Worm (Caenorhabditis elegans) whole organism, L4 larva: ENCODE data around the gene ugt-15.

ENCODE experiments used
- F26F4.8 ChIP-seq: fragments of 200-800 bp; sonication (Bioruptor generic); conservative IDR thresholded peaks from 2 replicates; pipeline ENCODE4 v1.3.6; 2022; ENCODE audit warnings: missing genetic modification characterization, missing compliant biosample characterization
- R02D3.7 ChIP-seq: fragments of 150-350 bp; sonication (generic microtip); optimal IDR thresholded peaks from 3 replicates; lab custom pipeline; 2014; ENCODE audit warnings: missing biosample characterization, missing genetic modification characterization
- T20F7.1 ChIP-seq: fragments of 200-800 bp; sonication (Bioruptor generic); optimal IDR thresholded peaks from 2 replicates; lab custom pipeline; 2018; ENCODE audit warnings: mild to moderate bottlenecking, missing genetic modification characterization, missing compliant biosample characterization
- T26A8.4 ChIP-seq: fragments of 200-800 bp; sonication (Bioruptor generic); IDR thresholded peaks from 2 replicates; pipeline ENCODE4 v1.3.6; 2022; ENCODE audit warnings: missing genetic modification characterization, missing compliant biosample characterization
- Y48G9A.11 ChIP-seq: fragments of 200-800 bp; sonication (Bioruptor generic); IDR thresholded peaks from 2 replicates; pipeline ENCODE4 v1.3.6; 2022; ENCODE audit warnings: missing genetic modification reagents, missing genetic modification characterization, missing compliant biosample characterization
- Y5F2A.4 ChIP-seq: fragments of 200-800 bp; sonication (Bioruptor generic); optimal IDR thresholded peaks from 2 replicates; lab custom pipeline; 2018; ENCODE audit warnings: mild to moderate bottlenecking, missing genetic modification characterization, missing compliant biosample characterization
- ZK337.2 ChIP-seq: fragments of 200-800 bp; sonication (Bioruptor generic); IDR thresholded peaks from 2 replicates; pipeline ENCODE4 v1.3.6; 2022; ENCODE audit warnings: missing genetic modification reagents, missing genetic modification characterization, missing compliant biosample characterization
- aha-1 ChIP-seq: fragments of 150-350 bp; peaks from one replicate; lab custom pipeline; 2014; ENCODE audit warnings: missing biosample characterization, missing genetic modification characterization
- aly-2 ChIP-seq: sonication (generic microtip); optimal IDR thresholded peaks from 2 replicates; lab custom pipeline; 2018; ENCODE audit warnings: missing biosample characterization, missing genetic modification characterization
- arid-1 ChIP-seq: fragments of 200-800 bp; sonication (Bioruptor generic); conservative IDR thresholded peaks from 2 replicates; pipeline ENCODE4 v1.3.6; 2022; ENCODE audit warnings: missing genetic modification reagents, missing genetic modification characterization, missing compliant biosample characterization
- attf-4 ChIP-seq: sonication (generic microtip); optimal IDR thresholded peaks from 3 replicates; lab custom pipeline; 2017; ENCODE audit warnings: missing biosample characterization, missing genetic modification characterization
- ceh-28 ChIP-seq: fragments of 150-350 bp; optimal IDR thresholded peaks from 2 replicates; lab custom pipeline; 2014; ENCODE audit warnings: missing biosample characterization, missing genetic modification reagents, missing genetic modification characterization
- ceh-62 ChIP-seq: sonication (generic microtip); optimal IDR thresholded peaks from 2 replicates; lab custom pipeline; 2017; ENCODE audit warnings: missing biosample characterization, missing genetic modification characterization
- ceh-82 ChIP-seq: sonication (generic microtip); optimal IDR thresholded peaks from 2 replicates; lab custom pipeline; 2017; ENCODE audit warnings: missing biosample characterization, missing genetic modification characterization
- ctbp-1 ChIP-seq: fragments of 200-800 bp; sonication (Bioruptor generic); IDR thresholded peaks from 2 replicates; pipeline ENCODE4 v1.3.6; 2022; ENCODE audit warnings: missing genetic modification reagents, missing genetic modification characterization, missing compliant biosample characterization
- daf-16 ChIP-seq, 3 experiments: sonication (generic microtip); optimal IDR thresholded peaks; 2 replicates each; lab custom pipeline; 2016 to 2017; ENCODE audit warnings: missing genetic modification characterization in 3 of 3, missing genetic modification reagents in 3 of 3, mild to moderate bottlenecking in 2 of 3, missing compliant biosample characterization in 2 of 3, missing biosample characterization in 1 of 3, moderate library complexity in 1 of 3
- dmd-6 ChIP-seq: fragments of 200-800 bp; sonication (Bioruptor generic); IDR thresholded peaks from 2 replicates; pipeline ENCODE4 v1.3.6; 2022; ENCODE audit warnings: missing genetic modification reagents, missing genetic modification characterization, missing compliant biosample characterization
- dve-1 ChIP-seq: sonication (generic microtip); optimal IDR thresholded peaks from 2 replicates; lab custom pipeline; 2017; ENCODE audit warnings: antibody characterized with exemption, mild to moderate bottlenecking, missing genetic modification characterization, missing compliant biosample characterization; ENCODE audit not compliant: insufficient read depth
- egl-43 ChIP-seq: fragments of 200-800 bp; sonication (Bioruptor generic); IDR thresholded peaks from 2 replicates; pipeline ENCODE4 v1.3.6; 2022; ENCODE audit warnings: missing genetic modification reagents, missing genetic modification characterization, missing compliant biosample characterization
- gei-8 ChIP-seq: fragments of 200-800 bp; sonication (Bioruptor generic); optimal IDR thresholded peaks from 2 replicates; lab custom pipeline; 2018; ENCODE audit warnings: mild to moderate bottlenecking, missing genetic modification characterization, missing compliant biosample characterization
- hlh-11 ChIP-seq: fragments of 200-800 bp; sonication (Bioruptor generic); optimal IDR thresholded peaks from 2 replicates; lab custom pipeline; 2018; ENCODE audit warnings: mild to moderate bottlenecking, missing genetic modification characterization, missing compliant biosample characterization
- hlh-30 ChIP-seq: sonication (generic microtip); optimal IDR thresholded peaks from 2 replicates; lab custom pipeline; 2017; ENCODE audit warnings: antibody characterized with exemption, mild to moderate bottlenecking, missing genetic modification characterization, missing compliant biosample characterization; ENCODE audit not compliant: insufficient read depth
- hmg-1.1 ChIP-seq: fragments of 200-800 bp; sonication (Bioruptor generic); IDR thresholded peaks from 2 replicates; pipeline ENCODE4 v1.3.6; 2022; ENCODE audit warnings: missing genetic modification reagents, missing genetic modification characterization, missing compliant biosample characterization
- lim-7 ChIP-seq: fragments of 200-800 bp; sonication (Bioruptor generic); IDR thresholded peaks from 2 replicates; pipeline ENCODE4 v1.3.6; 2022; ENCODE audit warnings: missing genetic modification characterization, missing compliant biosample characterization
- lin-1 ChIP-seq: fragments of 200-800 bp; sonication (Bioruptor generic); IDR thresholded peaks from 2 replicates; pipeline ENCODE4 v1.3.6; 2022; ENCODE audit warnings: missing genetic modification reagents, missing genetic modification characterization, missing compliant biosample characterization
- lin-15B ChIP-seq: fragments of 150-350 bp; sonication (generic microtip); optimal IDR thresholded peaks from 3 replicates; lab custom pipeline; 2014; ENCODE audit warnings: missing biosample characterization, missing genetic modification characterization
- madf-9 ChIP-seq: fragments of 200-800 bp; sonication (Bioruptor generic); conservative IDR thresholded peaks from 2 replicates; pipeline ENCODE4 v1.3.6; 2022; ENCODE audit warnings: missing genetic modification reagents, missing genetic modification characterization, missing compliant biosample characterization
- mdl-1 ChIP-seq, 2 experiments: fragments of 150-350 bp in 1 of 2; sonication (generic microtip) in 1 of 2; optimal IDR thresholded peaks; 2 replicates each; lab custom pipeline; 2014 to 2017; ENCODE audit warnings: missing biosample characterization in 2 of 2, missing genetic modification characterization in 2 of 2
- nhr-237 ChIP-seq: sonication (generic microtip); optimal IDR thresholded peaks from 2 replicates; lab custom pipeline; 2017; ENCODE audit warnings: missing biosample characterization, missing genetic modification characterization
- nhr-28 ChIP-seq: fragments of 150-350 bp; optimal IDR thresholded peaks from 2 replicates; lab custom pipeline; 2014; ENCODE audit warnings: missing biosample characterization, missing genetic modification characterization
- pqm-1 ChIP-seq: sonication (generic microtip); optimal IDR thresholded peaks from 2 replicates; lab custom pipeline; 2017; ENCODE audit warnings: missing biosample characterization, missing genetic modification characterization
- rbr-2 ChIP-seq: sonication (generic microtip); optimal IDR thresholded peaks from 2 replicates; lab custom pipeline; 2016; ENCODE audit warnings: missing genotype, missing genetic modification characterization, missing compliant biosample characterization
- set-16 ChIP-seq: fragments of 200-800 bp; sonication (Bioruptor generic); IDR thresholded peaks from 2 replicates; pipeline ENCODE4 v1.3.6; 2022; ENCODE audit warnings: missing genetic modification reagents, missing genetic modification characterization, missing compliant biosample characterization
- spr-1 ChIP-seq: sonication (generic microtip); optimal IDR thresholded peaks from 2 replicates; lab custom pipeline; 2016; ENCODE audit warnings: mild to moderate bottlenecking, missing genetic modification characterization, missing compliant biosample characterization
- spr-3 ChIP-seq: fragments of 200-800 bp; sonication (Bioruptor generic); optimal IDR thresholded peaks from 2 replicates; lab custom pipeline; 2018; ENCODE audit warnings: mild to moderate bottlenecking, missing genetic modification characterization, missing compliant biosample characterization
- unc-39 ChIP-seq: sonication (generic microtip); optimal IDR thresholded peaks from 2 replicates; lab custom pipeline; 2017; ENCODE audit warnings: missing biosample characterization, missing genetic modification characterization
- unc-62 ChIP-seq, 3 experiments: fragments of 150-350 bp in 1 of 3; sonication (generic microtip); optimal IDR thresholded peaks in 2 of 3; peaks in 1 of 3; 1 replicate in 1 of 3; 2 replicates in 2 of 3; lab custom pipeline; 2014 to 2017; ENCODE audit warnings: missing biosample characterization in 3 of 3, missing genetic modification characterization in 3 of 3, missing genetic modification reagents in 3 of 3, missing genotype in 1 of 3

The ugt-15 gene

ce11 chrV:12871753-12872152 lies 44.4 kb downstream of the ugt-15 start, which contains the start of gene bus-19:
TSS of gene bus-19 (plus strand) at chrV:12872053.
- TF ChIP-seq ZK337.2 (GFP tag; lab: Robert Waterston, UW) (no peak), unc-62 (GFP tag; optimal IDR thresholded peaks at IDR 0.05 in 1 of 2; lab: Kevin White, UChicago) (peak in 1 of 2 experiments; percentile 4), unc-62 (tag; optimal IDR thresholded peaks at IDR 0.05; lab: Kevin White, UChicago) (no peak), arid-1 (GFP tag; lab: Robert Waterston, UW) (no peak)

- TF ChIP-seq nhr-28 (peak; percentile 33), unc-62 (GFP tag; optimal IDR thresholded peaks at IDR 0.05 in 1 of 2; lab: Kevin White, UChicago) (peak in 1 of 2 experiments; percentile 93), unc-62 (tag; optimal IDR thresholded peaks at IDR 0.05; lab: Kevin White, UChicago) (no peak), lim-7 (GFP tag; lab: Robert Waterston, UW) (no peak), aly-2 (tag; lab: Kevin White, UChicago) (no peak), rbr-2 (tag; lab: Kevin White, UChicago) (no peak), egl-43 (no peak), lin-15B (tag; lab: Kevin White, UChicago) (no peak), Y48G9A.11 (GFP tag; lab: Robert Waterston, UW) (no peak), ceh-62 (no peak), T26A8.4 (GFP tag; lab: Robert Waterston, UW) (no peak)
Observed at ce11 chrV:12875850-12876249, 48.5 kb downstream of the ugt-15 start.

- TF ChIP-seq T20F7.1 (GFP tag; lab: Kevin White, UChicago) (no peak), Y5F2A.4 (no peak), dve-1 (tag; lab: Kevin White, UChicago) (peak; percentile 46), spr-3 (no peak), set-16 (GFP tag; lab: Robert Waterston, UW) (no peak), daf-16 (GFP tag; optimal IDR thresholded peaks at IDR 0.05; lab: Kevin White, UChicago) (no peak), daf-16 (tag; optimal IDR thresholded peaks at IDR 0.05; lab: Kevin White, UChicago) (peak; percentile 84), attf-4 (no peak), spr-1 (tag; lab: Kevin White, UChicago) (no peak), aha-1 (tag; lab: Kevin White, UChicago) (peak; percentile 35), hlh-30 (peak; percentile 60), hlh-11 (tag; lab: Kevin White, UChicago) (peak; percentile 59), dmd-6 (GFP tag; lab: Robert Waterston, UW) (peak; percentile 52), nhr-237 (tag; lab: Kevin White, UChicago) (no peak), F26F4.8 (GFP tag; lab: Robert Waterston, UW) (no peak), nhr-28 (peak; percentile 69), gei-8 (GFP tag; lab: Kevin White, UChicago) (no peak), ctbp-1 (GFP tag; lab: Robert Waterston, UW) (no peak), mdl-1 (tag; optimal IDR thresholded peaks at IDR 0.05; lab: Kevin White, UChicago) (peak in 1 of 2 experiments; percentile 20), egl-43 (no peak), hmg-1.1 (GFP tag; lab: Robert Waterston, UW) (no peak), unc-39 (no peak), R02D3.7 (tag; lab: Kevin White, UChicago) (no peak), ceh-82 (tag; lab: Kevin White, UChicago) (no peak), madf-9 (GFP tag; lab: Robert Waterston, UW) (no peak), lin-1 (GFP tag; lab: Robert Waterston, UW) (0 out of 2 replicates have a peak, but pooled peaks have one; percentile 29), pqm-1 (peak; percentile 38), ceh-28 (tag; lab: Kevin White, UChicago) (no peak)
- TF ChIP-seq, all 104 proteins: peak for 10
Observed at ce11 chrV:12876708-12877107, 49.4 kb downstream of the ugt-15 start.
